Worm (Caenorhabditis elegans) whole organism, L4 larva: ENCODE measurements around the gene F58A6.1.
A peak's percentile ranks its signal among the peaks of the same experiment; 100 is the strongest.

Experiments
- D1046.2 ChIP-seq: fragments of 200-800 bp; sonication (Bioruptor generic); IDR thresholded peaks from 2 replicates; pipeline ENCODE4 v1.3.6; 2022; ENCODE audit warnings: missing genetic modification characterization, missing compliant biosample characterization
- F26F4.8 ChIP-seq: fragments of 200-800 bp; sonication (Bioruptor generic); conservative IDR thresholded peaks from 2 replicates; pipeline ENCODE4 v1.3.6; 2022; ENCODE audit warnings: missing genetic modification characterization, missing compliant biosample characterization
- F49E8.2 ChIP-seq: sonication (generic microtip); optimal IDR thresholded peaks from 2 replicates; lab custom pipeline; 2016; ENCODE audit warnings: missing compliant biosample characterization, mild to moderate bottlenecking, missing genetic modification characterization, borderline replicate concordance
- R02D3.7 ChIP-seq: fragments of 150-350 bp; sonication (generic microtip); optimal IDR thresholded peaks from 3 replicates; lab custom pipeline; 2014; ENCODE audit warnings: missing biosample characterization, missing genetic modification characterization
- Y105C5A.15 ChIP-seq: fragments of 200-800 bp; sonication (Bioruptor generic); IDR thresholded peaks from 2 replicates; pipeline ENCODE4 v1.3.6; 2022; ENCODE audit warnings: missing genetic modification characterization, missing compliant biosample characterization
- Y48G9A.11 ChIP-seq: fragments of 200-800 bp; sonication (Bioruptor generic); IDR thresholded peaks from 2 replicates; pipeline ENCODE4 v1.3.6; 2022; ENCODE audit warnings: missing genetic modification reagents, missing genetic modification characterization, missing compliant biosample characterization
- aha-1 ChIP-seq: fragments of 150-350 bp; peaks from one replicate; lab custom pipeline; 2014; ENCODE audit warnings: missing biosample characterization, missing genetic modification characterization
- attf-4 ChIP-seq: sonication (generic microtip); optimal IDR thresholded peaks from 3 replicates; lab custom pipeline; 2017; ENCODE audit warnings: missing biosample characterization, missing genetic modification characterization
- ceh-20 ChIP-seq: fragments of 200-800 bp; sonication (Bioruptor generic); IDR thresholded peaks from 2 replicates; pipeline ENCODE4 v1.3.6; 2022; ENCODE audit warnings: missing genetic modification reagents, missing genetic modification characterization, missing compliant biosample characterization
- ceh-28 ChIP-seq: fragments of 150-350 bp; optimal IDR thresholded peaks from 2 replicates; lab custom pipeline; 2014; ENCODE audit warnings: missing biosample characterization, missing genetic modification reagents, missing genetic modification characterization
- ceh-82 ChIP-seq: sonication (generic microtip); optimal IDR thresholded peaks from 2 replicates; lab custom pipeline; 2017; ENCODE audit warnings: missing biosample characterization, missing genetic modification characterization
- ctbp-1 ChIP-seq: fragments of 200-800 bp; sonication (Bioruptor generic); IDR thresholded peaks from 2 replicates; pipeline ENCODE4 v1.3.6; 2022; ENCODE audit warnings: missing genetic modification reagents, missing genetic modification characterization, missing compliant biosample characterization
- daf-12 ChIP-seq: fragments of 150-350 bp; optimal IDR thresholded peaks from 2 replicates; lab custom pipeline; 2014; ENCODE audit warnings: missing biosample characterization, missing genetic modification reagents, missing genetic modification characterization
- daf-16 ChIP-seq, 3 experiments: sonication (generic microtip); optimal IDR thresholded peaks; 2 replicates each; lab custom pipeline; 2016 to 2017; ENCODE audit warnings: missing genetic modification characterization in 3 of 3, missing genetic modification reagents in 3 of 3, mild to moderate bottlenecking in 2 of 3, missing compliant biosample characterization in 2 of 3, missing biosample characterization in 1 of 3, moderate library complexity in 1 of 3
- daf-19 ChIP-seq: fragments of 200-800 bp; sonication (Bioruptor generic); conservative IDR thresholded peaks from 2 replicates; pipeline ENCODE4 v1.3.6; 2022; ENCODE audit warnings: missing genetic modification characterization, missing compliant biosample characterization
- daf-8 ChIP-seq: fragments of 200-800 bp; sonication (Bioruptor generic); IDR thresholded peaks from 2 replicates; pipeline ENCODE4 v1.3.6; 2022; ENCODE audit warnings: missing genetic modification characterization, missing compliant biosample characterization
- dmd-8 ChIP-seq: fragments of 200-800 bp; sonication (Bioruptor generic); IDR thresholded peaks from 2 replicates; pipeline ENCODE4 v1.3.6; 2022; ENCODE audit warnings: missing genetic modification characterization, missing compliant biosample characterization
- dmd-9 ChIP-seq: fragments of 200-800 bp; sonication (Bioruptor generic); IDR thresholded peaks from 2 replicates; pipeline ENCODE4 v1.3.6; 2022; ENCODE audit warnings: missing genetic modification reagents, missing genetic modification characterization, missing compliant biosample characterization
- dpl-1 ChIP-seq: fragments of 150-350 bp; optimal IDR thresholded peaks from 2 replicates; lab custom pipeline; 2014; ENCODE audit warnings: missing biosample characterization, missing genetic modification reagents, missing genetic modification characterization
- dve-1 ChIP-seq: sonication (generic microtip); optimal IDR thresholded peaks from 2 replicates; lab custom pipeline; 2017; ENCODE audit warnings: antibody characterized with exemption, mild to moderate bottlenecking, missing genetic modification characterization, missing compliant biosample characterization; ENCODE audit not compliant: insufficient read depth
- egl-43 ChIP-seq: fragments of 200-800 bp; sonication (Bioruptor generic); IDR thresholded peaks from 2 replicates; pipeline ENCODE4 v1.3.6; 2022; ENCODE audit warnings: missing genetic modification reagents, missing genetic modification characterization, missing compliant biosample characterization
- gei-8 ChIP-seq: fragments of 200-800 bp; sonication (Bioruptor generic); optimal IDR thresholded peaks from 2 replicates; lab custom pipeline; 2018; ENCODE audit warnings: mild to moderate bottlenecking, missing genetic modification characterization, missing compliant biosample characterization
- hlh-30 ChIP-seq: sonication (generic microtip); optimal IDR thresholded peaks from 2 replicates; lab custom pipeline; 2017; ENCODE audit warnings: antibody characterized with exemption, mild to moderate bottlenecking, missing genetic modification characterization, missing compliant biosample characterization; ENCODE audit not compliant: insufficient read depth
- hmg-1.1 ChIP-seq: fragments of 200-800 bp; sonication (Bioruptor generic); IDR thresholded peaks from 2 replicates; pipeline ENCODE4 v1.3.6; 2022; ENCODE audit warnings: missing genetic modification reagents, missing genetic modification characterization, missing compliant biosample characterization
- jun-1 ChIP-seq: fragments of 150-350 bp; optimal IDR thresholded peaks from 2 replicates; lab custom pipeline; 2014; ENCODE audit warnings: missing biosample characterization, missing genetic modification reagents, missing genetic modification characterization
- lin-13 ChIP-seq: fragments of 150-350 bp; optimal IDR thresholded peaks from 2 replicates; lab custom pipeline; 2014; ENCODE audit warnings: missing biosample characterization, missing genetic modification reagents, missing genetic modification characterization
- lin-15B ChIP-seq: fragments of 150-350 bp; sonication (generic microtip); optimal IDR thresholded peaks from 3 replicates; lab custom pipeline; 2014; ENCODE audit warnings: missing biosample characterization, missing genetic modification characterization
- lin-29 ChIP-seq: fragments of 200-800 bp; sonication (Bioruptor generic); IDR thresholded peaks from 2 replicates; pipeline ENCODE4 v1.3.6; 2022; ENCODE audit warnings: missing genetic modification reagents, missing genetic modification characterization, missing compliant biosample characterization
- lin-38 ChIP-seq: fragments of 200-800 bp; sonication (Bioruptor generic); IDR thresholded peaks from 2 replicates; pipeline ENCODE4 v1.3.6; 2022; ENCODE audit warnings: missing genetic modification reagents, missing genetic modification characterization, missing compliant biosample characterization
- lin-39 ChIP-seq: fragments of 150-350 bp; optimal IDR thresholded peaks from 2 replicates; lab custom pipeline; 2014; ENCODE audit warnings: missing biosample characterization, missing genetic modification reagents, missing genetic modification characterization
- lsy-2 ChIP-seq, 2 experiments: fragments of 150-350 bp in 1 of 2; sonication (generic microtip) in 1 of 2; optimal IDR thresholded peaks; 2 replicates each; lab custom pipeline; 2014 to 2017; ENCODE audit warnings: missing biosample characterization in 2 of 2, missing genetic modification characterization in 2 of 2
- madf-9 ChIP-seq: fragments of 200-800 bp; sonication (Bioruptor generic); conservative IDR thresholded peaks from 2 replicates; pipeline ENCODE4 v1.3.6; 2022; ENCODE audit warnings: missing genetic modification reagents, missing genetic modification characterization, missing compliant biosample characterization
- mdl-1 ChIP-seq, 2 experiments: fragments of 150-350 bp in 1 of 2; sonication (generic microtip) in 1 of 2; optimal IDR thresholded peaks; 2 replicates each; lab custom pipeline; 2014 to 2017; ENCODE audit warnings: missing biosample characterization in 2 of 2, missing genetic modification characterization in 2 of 2
- mdt-29 ChIP-seq: fragments of 200-800 bp; sonication (Bioruptor generic); IDR thresholded peaks from 2 replicates; pipeline ENCODE4 v1.3.6; 2022; ENCODE audit warnings: missing genetic modification reagents, missing genetic modification characterization, missing compliant biosample characterization
- mep-1 ChIP-seq: fragments of 150-350 bp; sonication (generic microtip); optimal IDR thresholded peaks from 3 replicates; lab custom pipeline; 2014; ENCODE audit warnings: missing biosample characterization, missing genetic modification characterization
- mxl-3 ChIP-seq: fragments of 200-800 bp; sonication (Bioruptor generic); optimal IDR thresholded peaks from 2 replicates; lab custom pipeline; 2018; ENCODE audit warnings: mild to moderate bottlenecking, missing genetic modification characterization, missing compliant biosample characterization
- nhr-25 ChIP-seq: sonication (generic microtip); optimal IDR thresholded peaks from 2 replicates; lab custom pipeline; 2017; ENCODE audit warnings: missing genetic modification characterization, mild to moderate bottlenecking, missing compliant biosample characterization, antibody characterized with exemption, moderate library complexity, borderline replicate concordance; ENCODE audit not compliant: insufficient read depth
- nhr-28 ChIP-seq: fragments of 150-350 bp; optimal IDR thresholded peaks from 2 replicates; lab custom pipeline; 2014; ENCODE audit warnings: missing biosample characterization, missing genetic modification characterization
- nhr-6 ChIP-seq: fragments of 150-350 bp; optimal IDR thresholded peaks from 2 replicates; lab custom pipeline; 2014; ENCODE audit warnings: missing biosample characterization, missing genetic modification characterization
- nhr-76 ChIP-seq: fragments of 150-350 bp; optimal IDR thresholded peaks from 2 replicates; lab custom pipeline; 2014; ENCODE audit warnings: missing biosample characterization, missing genetic modification characterization
- nhr-77 ChIP-seq: fragments of 150-350 bp; optimal IDR thresholded peaks from 2 replicates; lab custom pipeline; 2014; ENCODE audit warnings: missing biosample characterization, missing genetic modification characterization
- pha-4 ChIP-seq, 2 experiments: fragments of 150-350 bp in 1 of 2; fragments of 200-800 bp in 1 of 2; sonication (Bioruptor generic) in 1 of 2; IDR thresholded peaks in 1 of 2; optimal IDR thresholded peaks in 1 of 2; 2 replicates each; pipeline versions ENCODE4 v1.3.6 to Lab custom; 2014 to 2022; ENCODE audit warnings: missing genetic modification characterization in 2 of 2, missing genetic modification reagents in 2 of 2, missing biosample characterization in 1 of 2, missing compliant biosample characterization in 1 of 2
- snpc-1.2 ChIP-seq: fragments of 200-800 bp; sonication (Bioruptor generic); IDR thresholded peaks from 2 replicates; pipeline ENCODE4 v1.3.6; 2022; ENCODE audit warnings: missing genetic modification reagents, missing genetic modification characterization, missing compliant biosample characterization
- snpc-4 ChIP-seq: fragments of 150-350 bp; optimal IDR thresholded peaks from 2 replicates; lab custom pipeline; 2014; ENCODE audit warnings: missing biosample characterization, missing genetic modification characterization
- tra-1 ChIP-seq: fragments of 200-800 bp; sonication (Bioruptor generic); IDR thresholded peaks from 2 replicates; pipeline ENCODE4 v1.3.6; 2022; ENCODE audit warnings: missing genetic modification reagents, missing genetic modification characterization, missing compliant biosample characterization
- unc-39 ChIP-seq: sonication (generic microtip); optimal IDR thresholded peaks from 2 replicates; lab custom pipeline; 2017; ENCODE audit warnings: missing biosample characterization, missing genetic modification characterization
- vab-7 ChIP-seq: fragments of 200-800 bp; sonication (Bioruptor generic); IDR thresholded peaks from 2 replicates; pipeline ENCODE4 v1.3.6; 2022; ENCODE audit warnings: missing genetic modification reagents, missing genetic modification characterization, missing compliant biosample characterization
- zag-1 ChIP-seq: fragments of 150-350 bp; optimal IDR thresholded peaks from 2 replicates; lab custom pipeline; 2014; ENCODE audit warnings: missing biosample characterization, missing genetic modification characterization
- zfp-2 ChIP-seq: sonication (generic microtip); optimal IDR thresholded peaks from 2 replicates; lab custom pipeline; 2016; ENCODE audit warnings: mild to moderate bottlenecking, missing genetic modification characterization, missing compliant biosample characterization
- zfp-3 ChIP-seq: fragments of 200-800 bp; sonication (Bioruptor generic); conservative IDR thresholded peaks from 2 replicates; pipeline ENCODE4 v1.3.6; 2022; ENCODE audit warnings: missing genetic modification reagents, missing genetic modification characterization, missing compliant biosample characterization
- zip-11 ChIP-seq: fragments of 200-800 bp; sonication (Bioruptor generic); IDR thresholded peaks from 2 replicates; pipeline ENCODE4 v1.3.6; 2022; ENCODE audit warnings: missing genetic modification characterization, missing compliant biosample characterization
- ztf-7 ChIP-seq: fragments of 150-350 bp; optimal IDR thresholded peaks from 2 replicates; lab custom pipeline; 2014; ENCODE audit warnings: missing biosample characterization, missing genetic modification characterization

The F58A6.1 gene

DNA sequence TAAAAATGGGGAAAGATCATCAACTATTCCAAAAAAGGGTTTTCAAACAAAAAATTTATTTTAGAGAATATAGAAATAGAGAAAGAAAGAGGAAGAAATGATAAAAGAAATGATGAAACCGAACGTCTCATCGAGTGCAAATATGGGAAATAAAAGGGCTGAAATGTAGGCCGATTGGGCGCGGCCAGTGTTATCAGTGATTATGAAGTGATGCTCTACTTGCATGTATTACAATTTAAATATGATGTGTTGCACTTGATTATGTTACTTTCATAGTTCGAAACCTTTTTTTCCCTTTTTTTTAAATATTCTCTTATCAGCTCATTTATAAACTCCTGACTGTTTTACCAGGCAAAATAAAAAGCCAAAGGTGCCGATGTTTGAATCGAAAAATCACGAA, 49.0 kb downstream of the F58A6.1 start (continued):
- TF ChIP-seq mdl-1 (tag; optimal IDR thresholded peaks at IDR 0.05; lab: Kevin White, UChicago), result no peak
- no peak for TF ChIP-seq ceh-28
- no peak for TF ChIP-seq tra-1 (GFP tag; lab: Robert Waterston, UW)
- no peak for TF ChIP-seq zfp-3
- no peak for TF ChIP-seq F26F4.8 (GFP tag; lab: Robert Waterston, UW)
- TF ChIP-seq vab-7 (GFP tag; lab: Robert Waterston, UW), result no peak
- TF ChIP-seq hmg-1.1 (GFP tag; lab: Robert Waterston, UW), result no peak
- no peak for TF ChIP-seq snpc-4 (tag; lab: Kevin White, UChicago)
- TF ChIP-seq dve-1 (tag; lab: Kevin White, UChicago), result peak; percentile 74
- no peak for TF ChIP-seq daf-16 (GFP tag; optimal IDR thresholded peaks at IDR 0.05; lab: Kevin White, UChicago)
- TF ChIP-seq daf-16 (tag; optimal IDR thresholded peaks at IDR 0.05; lab: Kevin White, UChicago), result peak; percentile 69
- no peak for TF ChIP-seq lsy-2 (tag; optimal IDR thresholded peaks at IDR 0.05; lab: Kevin White, UChicago)
- TF ChIP-seq Y48G9A.11 (GFP tag; lab: Robert Waterston, UW), result no peak
- peak; percentile 60 for TF ChIP-seq nhr-77
- no peak for TF ChIP-seq lin-39 (tag; lab: Kevin White, UChicago)
- TF ChIP-seq R02D3.7 (tag; lab: Kevin White, UChicago), result no peak
- no peak for TF ChIP-seq zip-11 (GFP tag; lab: Robert Waterston, UW)
- no peak for TF ChIP-seq mdt-29 (GFP tag; lab: Robert Waterston, UW)
- TF ChIP-seq nhr-76, result no peak
- no peak for TF ChIP-seq mep-1 (tag; lab: Kevin White, UChicago)
- no peak for TF ChIP-seq snpc-1.2 (GFP tag; lab: Robert Waterston, UW)
- peak; percentile 18 for TF ChIP-seq jun-1 (tag; lab: Kevin White, UChicago)
- TF ChIP-seq daf-19 (GFP tag; lab: Robert Waterston, UW), result no peak
- no peak for TF ChIP-seq dmd-8
- no peak for TF ChIP-seq lin-15B
- TF ChIP-seq attf-4 (tag; lab: Kevin White, UChicago), result no peak
- no peak for TF ChIP-seq dmd-9 (GFP tag; lab: Robert Waterston, UW)
- TF ChIP-seq ctbp-1 (GFP tag; lab: Robert Waterston, UW), result no peak
- TF ChIP-seq nhr-25 (tag; lab: Kevin White, UChicago), result no peak
- TF ChIP-seq lin-38 (GFP tag; lab: Robert Waterston, UW), result no peak
- peak; percentile 40 for TF ChIP-seq aha-1 (tag; lab: Kevin White, UChicago)
- no peak for TF ChIP-seq egl-43 (GFP tag; lab: Robert Waterston, UW)
- TF ChIP-seq F49E8.2 (tag; lab: Kevin White, UChicago), result no peak
- no peak for TF ChIP-seq dpl-1 (GFP tag; lab: Kevin White, UChicago)
- no peak for TF ChIP-seq ceh-82 (tag; lab: Kevin White, UChicago)
- TF ChIP-seq gei-8 (GFP tag; lab: Kevin White, UChicago), result no peak
- no peak for TF ChIP-seq daf-8
- peak; percentile 81 for TF ChIP-seq nhr-28 (tag; lab: Kevin White, UChicago)
- no peak for TF ChIP-seq D1046.2
- TF ChIP-seq ceh-20 (GFP tag; lab: Robert Waterston, UW), result no peak
- no peak for TF ChIP-seq zfp-2 (tag; lab: Kevin White, UChicago)
- no peak for TF ChIP-seq daf-12 (tag; lab: Kevin White, UChicago)
- no peak for TF ChIP-seq lin-29 (GFP tag; lab: Robert Waterston, UW)
- TF ChIP-seq unc-39 (tag; lab: Kevin White, UChicago), result no peak
- TF ChIP-seq zag-1, result no peak
- TF ChIP-seq nhr-6 (tag; lab: Kevin White, UChicago), result no peak
- no peak for TF ChIP-seq mxl-3 (GFP tag; lab: Kevin White, UChicago)
- no peak for TF ChIP-seq ztf-7 (tag; lab: Kevin White, UChicago)
- TF ChIP-seq hlh-30 (tag; lab: Kevin White, UChicago), result no peak
- TF ChIP-seq Y105C5A.15, result no peak
- TF ChIP-seq lin-13 (GFP tag; lab: Kevin White, UChicago), result no peak
- TF ChIP-seq pha-4 (GFP tag; IDR thresholded peaks at IDR 0.05; lab: Robert Waterston, UW), result no peak
- TF ChIP-seq pha-4 (tag; optimal IDR thresholded peaks at IDR 0.05; lab: Kevin White, UChicago), result no peak
- TF ChIP-seq madf-9 (GFP tag; lab: Robert Waterston, UW), result no peak
